Fruit fly (Drosophila melanogaster) whole organism, prepupa: ENCODE data around the gene vsg.

Source experiments
- CG11902 ChIP-seq: fragments of 200-800 bp; sonication (Bioruptor generic); optimal IDR thresholded peaks from 3 replicates; lab custom pipeline; 2016; ENCODE audit warnings: missing biosample characterization, missing genetic modification characterization
- CG1621 ChIP-seq: fragments of 200-800 bp; sonication (Bioruptor generic); optimal IDR thresholded peaks from 3 replicates; lab custom pipeline; 2018; ENCODE audit warnings: missing biosample characterization, mild to moderate bottlenecking, missing genetic modification characterization

dm6 chr3L:9687536-9687935 lies 26.6 kb upstream of the vsg start:
- TF ChIP-seq CG11902, result no peak
- TF ChIP-seq CG1621 (tag; lab: Kevin White, UChicago), result no peak
